Fruit fly (Drosophila melanogaster) whole organism, pupa: ENCODE data around the gene Prosbeta2R2.

ENCODE experiments used
- CG10348 ChIP-seq: fragments of 200-800 bp; sonication (Bioruptor generic); IDR thresholded peaks from 2 replicates; pipeline ENCODE4 v1.3.6; 2022; ENCODE audit warnings: missing biosample characterization, missing genetic modification characterization
- CG12605 ChIP-seq: fragments of 200-800 bp; sonication (Bioruptor generic); IDR thresholded peaks from 2 replicates; pipeline ENCODE4 v1.3.6; 2022; ENCODE audit warnings: missing biosample characterization, missing genetic modification characterization
- CG13204 ChIP-seq: fragments of 200-800 bp; sonication (Bioruptor generic); optimal IDR thresholded peaks from 2 replicates; lab custom pipeline; 2018; ENCODE audit warnings: missing biosample characterization, mild to moderate bottlenecking, missing genetic modification characterization, moderate library complexity
- CG14655 ChIP-seq: fragments of 200-800 bp; sonication (Bioruptor generic); optimal IDR thresholded peaks from 3 replicates; lab custom pipeline; 2017; ENCODE audit warnings: mild to moderate bottlenecking, missing biosample characterization, missing genetic modification reagents, missing genetic modification characterization
- CG15710 ChIP-seq: fragments of 200-800 bp; sonication (Bioruptor generic); optimal IDR thresholded peaks from 2 replicates; lab custom pipeline; 2018; ENCODE audit warnings: missing biosample characterization, mild to moderate bottlenecking, missing genetic modification characterization, moderate library complexity
- CG17806 ChIP-seq: fragments of 200-800 bp; sonication (Bioruptor generic); optimal IDR thresholded peaks from 2 replicates; lab custom pipeline; 2018; ENCODE audit warnings: missing biosample characterization, mild to moderate bottlenecking, missing genetic modification characterization, moderate library complexity
- CG32121 ChIP-seq: fragments of 200-800 bp; sonication (Bioruptor generic); IDR thresholded peaks from 2 replicates; pipeline ENCODE4 v1.3.6; 2022; ENCODE audit warnings: missing biosample characterization, missing genetic modification characterization
- CG34367 ChIP-seq: fragments of 200-800 bp; sonication (Bioruptor generic); optimal IDR thresholded peaks from 2 replicates; lab custom pipeline; 2018; ENCODE audit warnings: missing biosample characterization, mild to moderate bottlenecking, missing genetic modification characterization
- CG4496 ChIP-seq: fragments of 200-800 bp; sonication (Bioruptor generic); IDR thresholded peaks from 3 replicates; pipeline ENCODE4 v1.3.6; 2022; ENCODE audit warnings: missing biosample characterization, missing genetic modification characterization
- CG8159 ChIP-seq: fragments of 200-800 bp; sonication (Bioruptor generic); optimal IDR thresholded peaks from 3 replicates; lab custom pipeline; 2018; ENCODE audit warnings: missing biosample characterization, mild to moderate bottlenecking, missing genetic modification characterization, moderate library complexity
- CG9948 ChIP-seq: fragments of 200-800 bp; sonication (Bioruptor generic); optimal IDR thresholded peaks from 2 replicates; lab custom pipeline; 2018; ENCODE audit warnings: missing biosample characterization, mild to moderate bottlenecking, missing genetic modification characterization, moderate library complexity
- D1 ChIP-seq: fragments of 200-800 bp; sonication (Bioruptor generic); optimal IDR thresholded peaks from 2 replicates; lab custom pipeline; 2018; ENCODE audit warnings: missing biosample characterization, mild to moderate bottlenecking, missing genetic modification characterization, moderate library complexity
- Ets98B ChIP-seq: fragments of 200-800 bp; sonication (Bioruptor generic); IDR thresholded peaks from 2 replicates; pipeline ENCODE4 v1.3.6; 2022; ENCODE audit warnings: missing biosample characterization, missing genetic modification characterization
- Pif1A ChIP-seq: fragments of 200-800 bp; sonication (Bioruptor generic); optimal IDR thresholded peaks from 3 replicates; lab custom pipeline; 2016; ENCODE audit warnings: missing biosample characterization, missing genetic modification characterization
- Pif1B ChIP-seq: fragments of 200-800 bp; sonication (Bioruptor generic); optimal IDR thresholded peaks from 3 replicates; lab custom pipeline; 2016; ENCODE audit warnings: missing biosample characterization, missing genetic modification characterization
- fd96Ca ChIP-seq: fragments of 200-800 bp; sonication (Bioruptor generic); IDR thresholded peaks from 3 replicates; pipeline ENCODE4 v1.3.6; 2022; ENCODE audit warnings: missing biosample characterization, missing genetic modification characterization
- rn ChIP-seq: fragments of 200-800 bp; sonication (Bioruptor generic); IDR thresholded peaks from 2 replicates; pipeline ENCODE4 v1.3.6; 2022; ENCODE audit warnings: missing biosample characterization, missing genetic modification characterization

Prosbeta2R2 gene

DNA sequence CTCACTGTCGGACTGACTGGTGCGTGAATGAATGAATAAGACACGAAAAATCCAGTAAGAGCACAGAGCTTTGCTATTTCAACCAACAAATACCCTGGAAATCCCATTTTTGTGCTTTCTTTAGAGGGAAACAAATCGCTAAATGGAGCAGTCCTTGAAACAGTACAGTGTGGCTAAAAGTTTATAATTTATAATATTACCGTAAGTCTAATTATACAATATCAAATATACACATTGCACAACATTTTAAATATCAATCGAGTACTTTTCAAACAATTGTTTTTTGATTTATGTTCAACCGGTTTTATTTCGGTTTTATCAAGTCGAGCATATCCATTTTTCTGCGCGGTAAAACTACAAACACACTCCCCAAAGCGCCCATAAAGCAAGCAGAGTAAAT is 26.1 kb downstream of the Prosbeta2R2 start:
- TF ChIP-seq CG14655 (GFP tag; lab: Kevin White, UChicago) = peak; percentile 7
- no peak for TF ChIP-seq Pif1B (GFP tag; lab: Kevin White, UChicago)
- no peak for TF ChIP-seq D1 (tag; lab: Kevin White, UChicago)
- TF ChIP-seq Pif1A (GFP tag; lab: Kevin White, UChicago) = peak; percentile 8
- TF ChIP-seq CG32121 (GFP tag; lab: Robert Waterston, UW) = no peak
- peak; percentile 9 for TF ChIP-seq CG8159 (tag; lab: Kevin White, UChicago)
- TF ChIP-seq Ets98B (GFP tag; lab: Robert Waterston, UW) = no peak
- TF ChIP-seq CG4496 (GFP tag; lab: Robert Waterston, UW) = no peak
- no peak for TF ChIP-seq CG17806
- TF ChIP-seq fd96Ca (GFP tag; lab: Robert Waterston, UW) = no peak
- TF ChIP-seq rn = no peak

DNA sequence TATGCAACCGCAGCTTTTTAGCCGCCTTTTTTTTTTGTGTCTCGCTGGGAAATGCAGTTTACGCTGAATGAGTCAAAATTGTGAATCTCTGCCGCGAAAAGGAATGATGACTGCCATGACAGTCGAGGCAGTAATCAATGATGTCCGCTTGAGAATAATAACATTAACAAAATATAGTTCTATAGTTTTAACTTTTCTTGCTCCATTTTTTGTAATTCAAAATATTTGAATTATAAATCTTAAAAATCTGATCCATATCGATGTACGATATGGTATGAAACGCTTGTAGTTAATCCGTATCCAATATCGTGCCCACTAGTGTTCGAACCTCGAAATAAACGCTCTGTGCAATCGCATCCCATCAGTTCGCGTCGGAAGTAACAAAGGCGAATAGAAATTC is 31.5 kb downstream of the Prosbeta2R2 start:
- TF ChIP-seq CG4496 (GFP tag; lab: Robert Waterston, UW) (0 out of 3 replicates have a peak, but pooled peaks have one; percentile 26), CG14655 (GFP tag; lab: Kevin White, UChicago) (no peak), CG9948 (no peak)

DNA sequence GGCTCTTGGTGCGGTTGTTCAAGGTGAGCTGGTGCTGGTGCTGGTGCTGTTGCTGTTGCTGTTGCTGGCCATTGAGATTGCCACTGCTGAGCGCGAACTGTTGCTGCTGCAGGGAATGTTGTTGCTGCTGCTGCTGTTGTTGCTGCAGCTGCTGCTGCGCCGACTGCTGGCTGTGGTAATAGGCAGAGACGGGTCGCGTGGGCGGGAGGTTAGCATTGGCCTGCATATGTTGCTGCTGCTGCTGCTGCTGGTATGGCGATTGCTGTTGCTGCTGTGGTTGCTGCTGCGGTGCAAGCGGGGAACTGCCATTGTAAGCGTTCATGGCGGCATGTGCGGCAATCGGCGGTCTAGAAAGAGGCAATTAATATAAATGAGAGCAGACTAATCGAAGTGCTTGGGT is 43.4 kb downstream of the Prosbeta2R2 start:
- TF ChIP-seq CG12605 (no peak), CG15710 (tag; lab: Kevin White, UChicago) (no peak), CG4496 (GFP tag; lab: Robert Waterston, UW) (0 out of 3 replicates have a peak, but pooled peaks have one; percentile 36), CG13204 (peak; percentile 32), CG9948 (no peak), CG34367 (no peak), CG32121 (GFP tag; lab: Robert Waterston, UW) (0 out of 2 replicates have a peak, but pooled peaks have one; percentile 18), CG10348 (GFP tag; lab: Robert Waterston, UW) (no peak), CG14655 (GFP tag; lab: Kevin White, UChicago) (no peak)

DNA sequence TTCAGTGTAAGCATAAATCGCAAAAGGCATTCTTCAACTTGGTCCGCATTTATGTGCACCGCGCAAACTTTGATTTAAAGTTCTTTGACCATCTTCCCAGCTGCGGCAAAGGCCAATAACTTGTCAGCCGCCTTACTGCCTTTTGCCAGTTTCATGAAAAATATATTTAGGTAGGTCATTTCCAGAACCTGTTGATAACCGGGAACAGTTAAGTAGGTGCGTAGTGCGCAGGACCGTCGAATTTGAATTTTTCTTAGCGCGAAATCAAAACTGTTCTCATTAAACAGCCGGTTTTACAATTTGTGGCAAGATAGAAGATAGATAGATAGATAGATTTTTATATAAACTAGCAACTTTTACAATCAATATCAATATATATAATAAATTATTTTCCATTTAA is 47.4 kb downstream of the Prosbeta2R2 start:
- TF ChIP-seq CG9948 = no peak
- no peak for TF ChIP-seq CG10348 (GFP tag; lab: Robert Waterston, UW)
- TF ChIP-seq Ets98B (GFP tag; lab: Robert Waterston, UW) = no peak
- TF ChIP-seq Pif1B (GFP tag; lab: Kevin White, UChicago) = no peak
- TF ChIP-seq CG8159 (tag; lab: Kevin White, UChicago) = no peak
- TF ChIP-seq, all 21 proteins: peak for 0
